Worm (Caenorhabditis elegans) whole organism, L1 larva: ENCODE results near the gene srh-287.

Experiments
- F16B12.6 ChIP-seq: fragments of 150-350 bp; optimal IDR thresholded peaks from 2 replicates; lab custom pipeline; 2014; ENCODE audit warnings: missing biosample characterization, missing genetic modification characterization
- Y116A8C.19 ChIP-seq: sonication (generic microtip); optimal IDR thresholded peaks from 2 replicates; lab custom pipeline; 2016; ENCODE audit warnings: missing compliant biosample characterization, missing genetic modification characterization, borderline replicate concordance
- alr-1 ChIP-seq: fragments of 200-800 bp; sonication (Bioruptor generic); optimal IDR thresholded peaks from 2 replicates; lab custom pipeline; 2018; ENCODE audit warnings: borderline replicate concordance, mild to moderate bottlenecking, missing genetic modification characterization, missing compliant biosample characterization
- aly-2 ChIP-seq: fragments of 150-350 bp; optimal IDR thresholded peaks from 2 replicates; lab custom pipeline; 2014; ENCODE audit warnings: missing biosample characterization, missing genetic modification characterization
- ama-1 ChIP-seq: fragments of 150-350 bp; optimal IDR thresholded peaks from 2 replicates; lab custom pipeline; 2014
- ceh-63 ChIP-seq: fragments of 200-800 bp; sonication (Bioruptor generic); optimal IDR thresholded peaks from 2 replicates; lab custom pipeline; 2018; ENCODE audit warnings: mild to moderate bottlenecking, missing genetic modification characterization, missing compliant biosample characterization
- ceh-82 ChIP-seq, 3 experiments: fragments of 150-350 bp in 1 of 3; sonication (generic microtip) in 2 of 3; optimal IDR thresholded peaks; 2 replicates each; lab custom pipeline; 2014 to 2017; ENCODE audit warnings: missing biosample characterization in 3 of 3, missing genetic modification characterization in 3 of 3
- ceh-88 ChIP-seq: fragments of 200-800 bp; sonication (Bioruptor generic); IDR thresholded peaks from 2 replicates; pipeline ENCODE4 v1.3.6; 2022; ENCODE audit warnings: missing genetic modification characterization, missing compliant biosample characterization
- ceh-90 ChIP-seq: sonication (generic microtip); optimal IDR thresholded peaks from 2 replicates; lab custom pipeline; 2016; ENCODE audit warnings: missing genetic modification characterization, missing compliant biosample characterization
- ces-1 ChIP-seq: fragments of 150-350 bp; optimal IDR thresholded peaks from 2 replicates; lab custom pipeline; 2014; ENCODE audit warnings: missing biosample characterization, missing genetic modification reagents, missing genetic modification characterization
- efl-1 ChIP-seq, 4 experiments: fragments of 150-350 bp; optimal IDR thresholded peaks in 3 of 4; peaks in 1 of 4; 1 replicate in 1 of 4; 2 replicates in 3 of 4; lab custom pipeline; 2014; ENCODE audit warnings: missing biosample characterization in 2 of 4, missing genetic modification characterization in 2 of 4, missing genetic modification reagents in 2 of 4
- efl-3 ChIP-seq: fragments of 200-800 bp; sonication (Bioruptor generic); optimal IDR thresholded peaks from 2 replicates; lab custom pipeline; 2018; ENCODE audit warnings: mild to moderate bottlenecking, missing genetic modification characterization, missing compliant biosample characterization
- elt-2 ChIP-seq: sonication (generic microtip); optimal IDR thresholded peaks from 2 replicates; lab custom pipeline; 2016; ENCODE audit warnings: missing genetic modification characterization, mild to moderate bottlenecking, inconsistent platforms, missing compliant biosample characterization, missing genetic modification reagents
- fkh-4 ChIP-seq: sonication (generic microtip); optimal IDR thresholded peaks from 2 replicates; lab custom pipeline; 2016; ENCODE audit warnings: missing compliant biosample characterization, missing genetic modification characterization, borderline replicate concordance
- hlh-4 ChIP-seq: sonication (generic microtip); optimal IDR thresholded peaks from 2 replicates; lab custom pipeline; 2016; ENCODE audit warnings: mild to moderate bottlenecking, missing genetic modification characterization, missing compliant biosample characterization
- isw-1 ChIP-seq: fragments of 200-800 bp; sonication (Bioruptor generic); IDR thresholded peaks from 2 replicates; pipeline ENCODE4 v1.3.6; 2022; ENCODE audit warnings: missing genetic modification characterization, missing compliant biosample characterization
- lin-13 ChIP-seq: fragments of 150-350 bp; optimal IDR thresholded peaks from 2 replicates; lab custom pipeline; 2014; ENCODE audit warnings: missing biosample characterization, missing genetic modification reagents, missing genetic modification characterization
- lin-35 ChIP-seq, 2 experiments: fragments of 150-350 bp; optimal IDR thresholded peaks; 2 replicates each; lab custom pipeline; 2014; ENCODE audit warnings: missing biosample characterization in 2 of 2, missing genetic modification characterization in 2 of 2, missing genetic modification reagents in 2 of 2
- lir-3 ChIP-seq: sonication (generic microtip); optimal IDR thresholded peaks from 2 replicates; lab custom pipeline; 2016; ENCODE audit warnings: mild to moderate bottlenecking, missing genetic modification characterization, moderate library complexity, missing compliant biosample characterization; ENCODE audit not compliant: poor library complexity
- mdl-1 ChIP-seq, 2 experiments: fragments of 150-350 bp; optimal IDR thresholded peaks; 2 replicates each; lab custom pipeline; 2014 to 2017; ENCODE audit warnings: missing biosample characterization in 2 of 2, missing genetic modification characterization in 2 of 2, inconsistent platforms in 1 of 2
- nhr-19 ChIP-seq: fragments of 200-800 bp; sonication (Bioruptor generic); conservative IDR thresholded peaks from 2 replicates; pipeline ENCODE4 v1.3.6; 2022; ENCODE audit warnings: missing genetic modification characterization, missing compliant biosample characterization
- nhr-20 ChIP-seq: sonication (generic microtip); optimal IDR thresholded peaks from 2 replicates; lab custom pipeline; 2016; ENCODE audit warnings: mild to moderate bottlenecking, missing genetic modification characterization, missing compliant biosample characterization
- nhr-47 ChIP-seq: sonication (generic microtip); optimal IDR thresholded peaks from 2 replicates; lab custom pipeline; 2016; ENCODE audit warnings: mild to moderate bottlenecking, missing genetic modification characterization, moderate library complexity, missing compliant biosample characterization
- nhr-71 ChIP-seq: sonication (generic microtip); optimal IDR thresholded peaks from 2 replicates; lab custom pipeline; 2016; ENCODE audit warnings: mild to moderate bottlenecking, missing genetic modification characterization, moderate library complexity, missing compliant biosample characterization
- nhr-84 ChIP-seq: sonication (generic microtip); optimal IDR thresholded peaks from 2 replicates; lab custom pipeline; 2017; ENCODE audit warnings: missing biosample characterization, missing genetic modification characterization
- pag-3 ChIP-seq: sonication (generic microtip); optimal IDR thresholded peaks from 2 replicates; lab custom pipeline; 2017; ENCODE audit warnings: missing genetic modification characterization, mild to moderate bottlenecking, missing compliant biosample characterization, antibody characterized with exemption, borderline replicate concordance; ENCODE audit not compliant: insufficient read depth
- pqm-1 ChIP-seq: sonication (generic microtip); optimal IDR thresholded peaks from 3 replicates; lab custom pipeline; 2017; ENCODE audit warnings: missing biosample characterization, missing genetic modification characterization
- rnt-1 ChIP-seq: sonication (generic microtip); optimal IDR thresholded peaks from 2 replicates; lab custom pipeline; 2016; ENCODE audit warnings: mild to moderate bottlenecking, missing genetic modification characterization, moderate library complexity, missing compliant biosample characterization
- snpc-4 ChIP-seq: fragments of 150-350 bp; optimal IDR thresholded peaks from 2 replicates; lab custom pipeline; 2014; ENCODE audit warnings: missing biosample characterization, missing genetic modification characterization
- sox-4 ChIP-seq: sonication (generic microtip); optimal IDR thresholded peaks from 2 replicates; lab custom pipeline; 2016; ENCODE audit warnings: missing genetic modification characterization, missing compliant biosample characterization
- swsn-7 ChIP-seq: sonication (generic microtip); optimal IDR thresholded peaks from 2 replicates; lab custom pipeline; 2016; ENCODE audit warnings: missing genetic modification characterization, missing compliant biosample characterization
- unc-30 ChIP-seq: sonication (generic microtip); optimal IDR thresholded peaks from 2 replicates; lab custom pipeline; 2017; ENCODE audit warnings: missing biosample characterization, missing genetic modification characterization
- unc-62 ChIP-seq: fragments of 150-350 bp; optimal IDR thresholded peaks from 2 replicates; lab custom pipeline; 2014; ENCODE audit warnings: missing biosample characterization, missing genetic modification reagents, missing genetic modification characterization
- unc-98 ChIP-seq: fragments of 200-800 bp; sonication (Bioruptor generic); IDR thresholded peaks from 2 replicates; pipeline ENCODE4 v1.3.6; 2022; ENCODE audit warnings: missing genetic modification characterization, missing compliant biosample characterization
- vab-15 ChIP-seq: sonication (generic microtip); optimal IDR thresholded peaks from 2 replicates; lab custom pipeline; 2017; ENCODE audit warnings: missing genotype, mild to moderate bottlenecking, missing genetic modification characterization, missing compliant biosample characterization
- xbp-1 ChIP-seq: sonication (generic microtip); optimal IDR thresholded peaks from 2 replicates; lab custom pipeline; 2016; ENCODE audit warnings: missing genetic modification characterization, missing compliant biosample characterization
- zag-1 ChIP-seq: fragments of 150-350 bp; optimal IDR thresholded peaks from 2 replicates; lab custom pipeline; 2014; ENCODE audit warnings: missing biosample characterization, missing genetic modification characterization
- zip-4 ChIP-seq: fragments of 200-800 bp; sonication (Bioruptor generic); optimal IDR thresholded peaks from 2 replicates; lab custom pipeline; 2018; ENCODE audit warnings: mild to moderate bottlenecking, missing genetic modification characterization, moderate library complexity, missing compliant biosample characterization
- ztf-11 ChIP-seq, 2 experiments: sonication (generic microtip); optimal IDR thresholded peaks; 2 replicates each; lab custom pipeline; 2016 to 2017; ENCODE audit warnings: missing genetic modification characterization in 2 of 2, missing biosample characterization in 1 of 2, missing compliant biosample characterization in 1 of 2

Gene srh-287

DNA sequence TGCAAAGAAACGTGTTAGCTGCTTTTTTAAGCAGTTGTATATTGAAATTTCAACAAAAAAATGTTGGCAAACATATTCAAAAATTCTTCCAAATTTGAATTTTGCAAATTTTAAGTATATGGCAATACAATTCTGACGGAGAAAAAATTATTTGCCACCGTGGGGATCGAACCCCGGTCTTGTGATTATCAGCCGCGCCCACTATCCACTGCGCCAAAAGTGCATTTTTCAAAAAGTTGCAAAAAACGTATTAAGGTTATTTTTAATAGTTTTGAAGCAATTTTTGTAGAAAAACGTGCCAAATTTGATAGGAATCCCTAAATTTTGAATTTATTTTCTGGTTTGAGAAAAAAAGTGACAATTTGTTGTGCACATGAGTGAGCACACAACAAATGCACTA is 16.3 kb upstream of the srh-287 start:
- TF ChIP-seq rnt-1 (tag; lab: Kevin White, UChicago) (no peak), Y116A8C.19 (tag; lab: Kevin White, UChicago) (no peak), efl-1 (optimal IDR thresholded peaks at IDR 0.05; lab: Kevin White, UChicago) (no peak), efl-1 (GFP tag; optimal IDR thresholded peaks at IDR 0.05 in 1 of 2; lab: Kevin White, UChicago) (no peak), ceh-90 (no peak), unc-98 (GFP tag; lab: Robert Waterston, UW) (no peak), pag-3 (tag; lab: Kevin White, UChicago) (no peak), zip-4 (GFP tag; lab: Kevin White, UChicago) (no peak), efl-3 (GFP tag; lab: Kevin White, UChicago) (no peak)

- no peak for TF ChIP-seq F16B12.6
- no peak for TF ChIP-seq unc-62 (GFP tag; lab: Kevin White, UChicago)
- TF ChIP-seq snpc-4 (tag; lab: Kevin White, UChicago), result no peak
- TF ChIP-seq nhr-47 (tag; lab: Kevin White, UChicago), result no peak
- no peak for TF ChIP-seq unc-30 (tag; lab: Kevin White, UChicago)
- no peak for TF ChIP-seq xbp-1 (tag; lab: Kevin White, UChicago)
- TF ChIP-seq nhr-19 (GFP tag; lab: Robert Waterston, UW), result no peak
- no peak for TF ChIP-seq ceh-63 (GFP tag; lab: Kevin White, UChicago)
- TF ChIP-seq isw-1 (GFP tag; lab: Robert Waterston, UW), result no peak
- TF ChIP-seq aly-2 (tag; lab: Kevin White, UChicago), result no peak
- TF ChIP-seq vab-15 (tag; lab: Kevin White, UChicago), result no peak
- no peak for TF ChIP-seq nhr-84 (tag; lab: Kevin White, UChicago)
- TF ChIP-seq pqm-1 (tag; lab: Kevin White, UChicago), result no peak
- TF ChIP-seq mdl-1 (tag; optimal IDR thresholded peaks at IDR 0.05; lab: Kevin White, UChicago), result no peak
- TF ChIP-seq ama-1 (lab: Kevin White, UChicago), result no peak
Observed at ce11 chrV:17790191-17790590, 10.4 kb upstream of the srh-287 start, which contains the start of gene srh-290. srh-290 (plus strand) TSS chrV:17790491.

DNA sequence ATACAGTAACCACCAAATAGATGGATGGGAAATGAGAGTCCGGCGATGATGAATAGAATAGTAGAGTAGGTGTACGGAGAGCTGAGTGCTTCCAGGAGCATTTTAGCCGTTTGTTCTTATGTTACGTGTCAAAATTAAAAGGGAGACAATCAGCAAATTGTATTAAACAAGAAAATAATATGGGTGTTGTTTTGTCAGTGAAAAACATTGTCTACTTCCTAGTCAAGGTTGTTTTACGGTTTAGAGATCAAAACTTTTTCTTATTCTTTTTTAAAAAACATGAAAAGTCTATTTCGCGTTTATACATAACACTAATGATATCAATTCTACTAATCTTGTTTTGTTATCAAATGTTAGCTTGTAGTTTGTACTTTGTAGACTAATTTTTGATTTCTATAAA is 6.7 kb upstream of the srh-287 start, which contains the start of gene srh-289:
srh-289 (minus strand) TSS at position 101 of the 400 bp plus-strand sequence.
- TF ChIP-seq ceh-88 (GFP tag; lab: Robert Waterston, UW), result no peak
- TF ChIP-seq, all 84 proteins: peak for 0

- no peak for TF ChIP-seq hlh-4 (tag; lab: Kevin White, UChicago)
- TF ChIP-seq elt-2 (tag; lab: Kevin White, UChicago), result no peak
- no peak for TF ChIP-seq nhr-19 (GFP tag; lab: Robert Waterston, UW)
- TF ChIP-seq isw-1 (GFP tag; lab: Robert Waterston, UW), result no peak
- no peak for TF ChIP-seq alr-1
- TF ChIP-seq ceh-82 (tag; optimal IDR thresholded peaks at IDR 0.05; lab: Kevin White, UChicago), result no peak
- TF ChIP-seq fkh-4 (tag; lab: Kevin White, UChicago), result no peak
- no peak for TF ChIP-seq ztf-11 (tag; optimal IDR thresholded peaks at IDR 0.05; lab: Kevin White, UChicago)
Observed at ce11 chrV:17795655-17796054, 5.0 kb upstream of the srh-287 start, which contains the start of gene srh-288. srh-288 (minus strand) TSS chrV:17795755.

ce11 chrV:17798789-17799188 is 1.8 kb upstream of the srh-287 start, which contains the start of gene srx-18:
srx-18 (minus strand) TSS chrV:17798889.
- TF ChIP-seq lin-35 (GFP tag; optimal IDR thresholded peaks at IDR 0.05; lab: Kevin White, UChicago), result no peak
- TF ChIP-seq elt-2 (tag; lab: Kevin White, UChicago), result no peak
- no peak for TF ChIP-seq swsn-7
- TF ChIP-seq ces-1, result no peak
- TF ChIP-seq lir-3 (tag; lab: Kevin White, UChicago), result no peak
- no peak for TF ChIP-seq nhr-47 (tag; lab: Kevin White, UChicago)
- no peak for TF ChIP-seq nhr-71
- TF ChIP-seq nhr-20, result no peak
- TF ChIP-seq lin-13 (GFP tag; lab: Kevin White, UChicago), result no peak
- TF ChIP-seq zag-1 (tag; lab: Kevin White, UChicago), result no peak
- no peak for TF ChIP-seq ceh-88 (GFP tag; lab: Robert Waterston, UW)
- no peak for TF ChIP-seq sox-4 (tag; lab: Kevin White, UChicago)
